Fruit fly (Drosophila melanogaster): ENCODE results near the gene Tspo.
A peak's percentile ranks its signal among the peaks of the same experiment; 100 is the strongest.

The Tspo gene

dm6 chr2L:513035-513434, 46.4 kb upstream of the Tspo start (continued):
- TF ChIP-seq Oli (tag; optimal IDR thresholded peaks at IDR 0.05) (peak; percentile 32), CG12219 (GFP tag; optimal IDR thresholded peaks at IDR 0.05) (peak; percentile 22), Ada2b (GFP tag; IDR thresholded peaks at IDR 0.05) (no peak), Abd-B (GFP tag; optimal IDR thresholded peaks at IDR 0.05) (peak; percentile 52), Hr51 (GFP tag; optimal IDR thresholded peaks at IDR 0.05) (peak in 1 of 2 experiments; percentile 34), CG34422 (GFP tag; IDR thresholded peaks at IDR 0.05) (0 out of 3 replicates have a peak, but pooled peaks have one; percentile 39), CG7372 (GFP tag; IDR thresholded peaks at IDR 0.05) (no peak)

- TF ChIP-seq Ets65A (GFP tag) (peak; percentile 40), CG8290 (GFP tag; optimal IDR thresholded peaks at IDR 0.05) (no peak), CG8290 (tag; optimal IDR thresholded peaks at IDR 0.05) (no peak), Pdp1 (GFP tag; optimal IDR thresholded peaks at IDR 0.05) (peak in 1 of 2 experiments; percentile 80), CG31224 (GFP tag; IDR thresholded peaks at IDR 0.05) (peak; percentile 91), Deaf1 (tag; optimal IDR thresholded peaks at IDR 0.05) (peak; percentile 38), phol (tag; optimal IDR thresholded peaks at IDR 0.05) (no peak), CG15479 (GFP tag; optimal IDR thresholded peaks at IDR 0.05) (peak; percentile 94), Med (GFP tag) (peak; percentile 31), cwo (GFP tag; optimal IDR thresholded peaks at IDR 0.05) (peak; percentile 0), CG10959 (GFP tag; IDR thresholded peaks at IDR 0.05) (no peak), scrt (GFP tag; optimal IDR thresholded peaks at IDR 0.05) (peak; percentile 61), CG1602 (GFP tag; optimal IDR thresholded peaks at IDR 0.05) (no peak), CG13894 (tag; optimal IDR thresholded peaks at IDR 0.05) (peak; percentile 0), cg (GFP tag; optimal IDR thresholded peaks at IDR 0.05) (peak; percentile 25)
Observed at dm6 chr2L:514124-514818, 45.1 kb upstream of the Tspo start.

DNA sequence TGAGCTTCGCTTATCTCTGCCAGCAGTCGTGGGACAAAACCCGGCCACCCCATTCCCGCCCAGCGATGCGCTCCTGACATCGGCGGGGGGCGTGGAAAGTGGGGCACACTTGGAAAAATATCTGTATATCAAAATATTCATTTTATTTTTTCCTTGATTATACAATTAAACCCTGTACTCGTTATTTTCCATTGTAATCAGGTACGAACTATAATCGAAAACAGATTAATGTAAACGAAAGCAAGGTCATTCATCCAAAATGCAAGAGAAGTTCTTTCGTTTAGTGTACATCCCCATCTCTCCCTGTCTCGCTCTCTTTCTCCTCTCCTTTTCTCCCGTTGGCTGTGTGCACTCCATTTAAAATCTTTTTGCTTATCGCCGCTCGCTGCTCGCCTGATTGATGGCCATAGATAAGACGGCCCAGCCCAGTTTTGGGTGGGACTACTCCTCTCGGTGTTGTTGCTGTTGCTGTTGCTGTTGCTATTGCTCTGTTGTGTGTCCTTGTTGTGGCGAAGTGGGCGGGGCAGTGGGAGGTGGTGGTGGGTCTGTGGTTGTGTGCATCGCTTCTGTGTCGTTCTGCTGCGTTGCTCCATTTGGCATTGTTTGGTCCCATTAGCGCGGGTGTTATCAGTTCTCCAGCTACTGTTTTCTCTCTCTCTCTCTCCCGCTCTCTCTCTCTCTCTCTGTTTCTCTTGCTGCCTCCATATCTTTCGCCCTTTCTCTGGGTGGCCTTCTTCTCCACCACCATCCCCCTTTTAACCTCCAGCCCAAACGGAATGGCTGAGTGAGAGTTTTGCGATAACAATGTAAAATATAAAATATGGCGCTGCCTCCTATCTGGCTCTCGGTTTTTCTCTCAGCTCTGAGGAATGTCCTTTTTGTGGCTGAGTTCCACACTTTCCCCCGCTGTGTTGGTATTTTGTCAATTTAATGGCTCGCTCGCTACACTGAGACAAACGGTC, 43.1 kb upstream of the Tspo start:
- TF ChIP-seq fd3F (GFP tag; optimal IDR thresholded peaks at IDR 0.05) = peak; percentile 26
- TF ChIP-seq CG12071 (GFP tag; optimal IDR thresholded peaks at IDR 0.05) = peak; percentile 74
- TF ChIP-seq org-1 (GFP tag; optimal IDR thresholded peaks at IDR 0.05) = peak; percentile 76
- peak; percentile 44; the same call in 1 of the 2 replicates for TF ChIP-seq E2f2 (GFP tag; IDR thresholded peaks at IDR 0.05)
- no peak for TF ChIP-seq CG13287 (GFP tag; IDR thresholded peaks at IDR 0.05; ENCODE audit: partially characterized antibody)
- TF ChIP-seq zf30C (GFP tag; optimal IDR thresholded peaks at IDR 0.05) = peak; percentile 64
- no peak for TF ChIP-seq btn (GFP tag; optimal IDR thresholded peaks at IDR 0.05)
- peak in 1 of 3 experiments; percentile 69 for TF ChIP-seq lola (GFP tag; optimal IDR thresholded peaks at IDR 0.05)
- TF ChIP-seq CG31365 (tag; optimal IDR thresholded peaks at IDR 0.05) = peak; percentile 45
- TF ChIP-seq Dll (GFP tag; IDR thresholded peaks at IDR 0.05; ENCODE audit: partially characterized antibody) = no peak
- peak; percentile 61 for TF ChIP-seq CG6854 (GFP tag; optimal IDR thresholded peaks at IDR 0.05)
- TF ChIP-seq ranshi (GFP tag; IDR thresholded peaks at IDR 0.05) = peak; percentile 71
- TF ChIP-seq sens-2 (GFP tag; IDR thresholded peaks at IDR 0.05) = peak; percentile 71
- peak; percentile 16 for TF ChIP-seq CG4282 (GFP tag; optimal IDR thresholded peaks at IDR 0.05)
- peak; percentile 90 for TF ChIP-seq Nf-YC (tag; optimal IDR thresholded peaks at IDR 0.05)
- peak; percentile 71 for TF ChIP-seq CG1233 (GFP tag; optimal IDR thresholded peaks at IDR 0.05)
- peak; percentile 38 for TF ChIP-seq Bdp1 (GFP tag; optimal IDR thresholded peaks at IDR 0.05)
- TF ChIP-seq CG13424 (tag; optimal IDR thresholded peaks at IDR 0.05) = peak; percentile 75
- peak; percentile 51 for TF ChIP-seq sqz (GFP tag; optimal IDR thresholded peaks at IDR 0.05)
- TF ChIP-seq crol (GFP tag; IDR thresholded peaks at IDR 0.05) = peak; percentile 72; the same call in 1 of the 2 replicates
- no peak; the same call in 1 of the 2 replicates for TF ChIP-seq CG16779 (GFP tag; IDR thresholded peaks at IDR 0.05)
- TF ChIP-seq crp (GFP tag; optimal IDR thresholded peaks at IDR 0.05) = peak in 1 of 2 experiments; percentile 8
